Worm (Caenorhabditis elegans) whole organism, L3 larva: ENCODE data around the gene ttc-39B.

ENCODE experiments used
- R02D3.7 ChIP-seq: fragments of 150-350 bp; optimal IDR thresholded peaks from 2 replicates; lab custom pipeline; 2014; ENCODE audit warnings: missing biosample characterization, missing genetic modification characterization
- ZK546.5 ChIP-seq: sonication (generic microtip); optimal IDR thresholded peaks from 2 replicates; lab custom pipeline; 2017; ENCODE audit warnings: missing biosample characterization, missing genetic modification characterization
- ama-1 ChIP-seq: fragments of 150-350 bp; optimal IDR thresholded peaks from 2 replicates; lab custom pipeline; 2018
- elt-3 ChIP-seq, 3 experiments: fragments of 150-350 bp in 1 of 3; sonication (generic microtip) in 2 of 3; optimal IDR thresholded peaks; 2 replicates in 2 of 3; 4 replicates in 1 of 3; lab custom pipeline; 2014 to 2017; ENCODE audit warnings: missing biosample characterization in 3 of 3, missing genetic modification characterization in 3 of 3
- mdl-1 ChIP-seq: fragments of 150-350 bp; optimal IDR thresholded peaks from 2 replicates; lab custom pipeline; 2014; ENCODE audit warnings: missing biosample characterization, missing genetic modification characterization
- nhr-11 ChIP-seq: fragments of 150-350 bp; optimal IDR thresholded peaks from 2 replicates; lab custom pipeline; 2014; ENCODE audit warnings: missing biosample characterization, missing genetic modification characterization
- nhr-76 ChIP-seq: fragments of 150-350 bp; sonication (generic microtip); optimal IDR thresholded peaks from 5 replicates; lab custom pipeline; 2014; ENCODE audit warnings: missing biosample characterization, missing genetic modification characterization
- nhr-77 ChIP-seq: fragments of 150-350 bp; optimal IDR thresholded peaks from 2 replicates; lab custom pipeline; 2014; ENCODE audit warnings: missing biosample characterization, missing genetic modification characterization
- pha-4 ChIP-seq: fragments of 150-350 bp; optimal IDR thresholded peaks from 2 replicates; lab custom pipeline; 2014; ENCODE audit warnings: missing biosample characterization, missing genetic modification reagents, missing genetic modification characterization
- unc-62 ChIP-seq: fragments of 150-350 bp; sonication (generic microtip); optimal IDR thresholded peaks from 4 replicates; lab custom pipeline; 2014; ENCODE audit warnings: missing biosample characterization, missing genetic modification reagents, missing genetic modification characterization
- zag-1 ChIP-seq: fragments of 150-350 bp; optimal IDR thresholded peaks from 2 replicates; lab custom pipeline; 2014; ENCODE audit warnings: missing biosample characterization, missing genetic modification characterization

- TF ChIP-seq pha-4 (tag; lab: Kevin White, UChicago), result no peak
- TF ChIP-seq zag-1, result no peak
- no peak for TF ChIP-seq nhr-76 (tag; lab: Kevin White, UChicago)
- no peak for TF ChIP-seq ZK546.5 (tag; lab: Kevin White, UChicago)
- TF ChIP-seq ama-1 (lab: Kevin White, UChicago), result no peak
- no peak for TF ChIP-seq nhr-11 (tag; lab: Kevin White, UChicago)
- TF ChIP-seq unc-62 (GFP tag; lab: Kevin White, UChicago), result no peak
- TF ChIP-seq nhr-77 (tag; lab: Kevin White, UChicago), result no peak
- TF ChIP-seq elt-3 (tag; optimal IDR thresholded peaks at IDR 0.05; lab: Kevin White, UChicago), result no peak
- TF ChIP-seq R02D3.7 (tag; lab: Kevin White, UChicago), result no peak
- no peak for TF ChIP-seq mdl-1
Observed at ce11 chrII:6344513-6344912, 10.7 kb upstream of the ttc-39B start.
